Fruit fly (Drosophila melanogaster): ENCODE data around the gene gammaSnap2.

Gene gammaSnap2

DNA sequence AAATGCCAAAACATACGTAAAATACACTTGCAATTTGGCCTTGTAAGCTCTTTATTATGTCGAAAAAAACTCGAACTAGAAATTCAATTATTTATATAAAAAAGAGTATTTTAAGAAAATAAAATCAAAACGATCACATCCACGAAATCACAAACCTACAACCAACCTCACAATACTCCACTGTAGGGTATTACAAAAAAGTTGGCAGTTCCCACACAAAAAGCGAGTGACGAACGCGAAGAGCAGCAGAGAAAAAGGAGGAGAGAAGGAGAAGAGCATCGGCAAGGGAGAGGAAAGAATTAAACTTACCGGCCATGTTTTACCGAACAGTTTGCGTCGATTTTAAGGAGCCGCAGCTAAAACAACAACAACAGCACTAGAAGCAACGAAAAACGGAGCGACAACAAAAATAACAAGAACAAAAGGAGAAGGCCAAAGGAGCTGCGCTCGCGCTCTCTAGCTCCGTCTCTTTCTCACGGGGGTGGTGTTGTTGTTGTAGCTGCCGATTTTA lies 11.8 kb upstream of the gammaSnap2 start (continued):
- TF ChIP-seq slp2 (GFP tag; optimal IDR thresholded peaks at IDR 0.05) (no peak), maf-S (GFP tag; optimal IDR thresholded peaks at IDR 0.05) (no peak), D19A (tag; optimal IDR thresholded peaks at IDR 0.05) (peak; percentile 84), Drgx (GFP tag; IDR thresholded peaks at IDR 0.05) (peak; percentile 47), fd64A (GFP tag; optimal IDR thresholded peaks at IDR 0.05) (no peak), Hr51 (GFP tag; optimal IDR thresholded peaks at IDR 0.05) (peak in 1 of 2 experiments; percentile 29), sqz (GFP tag; optimal IDR thresholded peaks at IDR 0.05) (no peak), CG6689 (GFP tag; IDR thresholded peaks at IDR 0.05) (no peak), repo (GFP tag; optimal IDR thresholded peaks at IDR 0.05) (no peak), CG15011 (GFP tag; optimal IDR thresholded peaks at IDR 0.05) (no peak), pb (GFP tag; optimal IDR thresholded peaks at IDR 0.05) (no peak), pho (GFP tag; optimal IDR thresholded peaks at IDR 0.05) (no peak), grau (tag; optimal IDR thresholded peaks at IDR 0.05) (no peak), CG6854 (GFP tag; optimal IDR thresholded peaks at IDR 0.05) (no peak), Elba2 (GFP tag; optimal IDR thresholded peaks at IDR 0.05) (no peak), HLHmδ (GFP tag; optimal IDR thresholded peaks at IDR 0.05) (no peak), tx (GFP tag; optimal IDR thresholded peaks at IDR 0.05) (no peak), CG12236 (GFP tag; optimal IDR thresholded peaks at IDR 0.05) (no peak), bsh (GFP tag; optimal IDR thresholded peaks at IDR 0.05) (peak in 1 of 2 experiments; percentile 15), Vsx1 (GFP tag; optimal IDR thresholded peaks at IDR 0.05) (peak; percentile 31), CG9437 (GFP tag; optimal IDR thresholded peaks at IDR 0.05) (no peak), her (GFP tag; optimal IDR thresholded peaks at IDR 0.05) (no peak), dati (GFP tag; IDR thresholded peaks at IDR 0.05) (no peak), CG12071 (GFP tag; optimal IDR thresholded peaks at IDR 0.05) (no peak), CG4404 (GFP tag; IDR thresholded peaks at IDR 0.05) (no peak), Poxn (GFP tag; IDR thresholded peaks at IDR 0.05) (no peak)

DNA sequence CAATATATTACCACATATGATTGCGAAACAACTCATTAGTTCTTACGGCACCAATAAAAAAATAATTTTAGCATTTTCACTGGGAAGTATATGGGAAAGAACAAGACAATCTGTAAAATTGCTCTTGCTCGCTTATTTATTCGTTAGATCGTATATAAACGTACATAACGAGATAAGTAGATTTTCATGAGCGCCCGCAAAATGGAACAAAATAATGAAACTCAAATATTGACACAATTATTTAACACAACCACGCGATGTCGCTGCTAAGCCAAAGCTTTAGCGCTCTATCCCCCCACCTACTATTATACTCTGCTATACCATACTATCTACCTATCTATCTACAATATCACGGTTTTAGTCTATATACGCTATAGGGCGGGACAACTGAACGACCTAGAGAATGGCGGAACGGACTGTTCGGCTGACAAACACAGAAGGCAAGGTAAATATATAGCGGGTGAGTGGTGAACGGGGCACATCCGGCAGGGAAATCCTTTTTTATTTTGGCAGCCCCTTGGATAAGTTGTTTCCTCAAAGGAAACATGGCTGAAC lies 9.9 kb upstream of the gammaSnap2 start:
- TF ChIP-seq CG13775 (GFP tag; optimal IDR thresholded peaks at IDR 0.05): no peak
- TF ChIP-seq luna (GFP tag; optimal IDR thresholded peaks at IDR 0.05): no peak
- TF ChIP-seq tna (GFP tag; IDR thresholded peaks at IDR 0.05; ENCODE audit: partially characterized antibody): no peak
- TF ChIP-seq CG18599 (GFP tag; optimal IDR thresholded peaks at IDR 0.05): peak; percentile 40
- TF ChIP-seq esg (GFP tag; conservative IDR thresholded peaks at IDR 0.05): no peak
- peak; percentile 5 for TF ChIP-seq CG12071 (GFP tag; optimal IDR thresholded peaks at IDR 0.05)
- no peak for TF ChIP-seq gsb-n (tag; optimal IDR thresholded peaks at IDR 0.05)
- no peak for TF ChIP-seq CG17612 (GFP tag; IDR thresholded peaks at IDR 0.05)
- TF ChIP-seq ato (GFP tag; IDR thresholded peaks at IDR 0.05; ENCODE audit: partially characterized antibody): no peak
- no peak for TF ChIP-seq cas (GFP tag; IDR thresholded peaks at IDR 0.05)
- no peak for TF ChIP-seq CG16863 (GFP tag; optimal IDR thresholded peaks at IDR 0.05)
- TF ChIP-seq CG9437 (GFP tag; optimal IDR thresholded peaks at IDR 0.05): no peak
- TF ChIP-seq CG10543 (GFP tag; optimal IDR thresholded peaks at IDR 0.05): peak; percentile 25
- TF ChIP-seq pros (GFP tag; optimal IDR thresholded peaks at IDR 0.05): no peak
- no peak for TF ChIP-seq CG8281 (tag; optimal IDR thresholded peaks at IDR 0.05)
- peak; percentile 3 for TF ChIP-seq BtbVII (GFP tag; optimal IDR thresholded peaks at IDR 0.05)
- peak; percentile 47 for TF ChIP-seq mirr (GFP tag; optimal IDR thresholded peaks at IDR 0.05)
- no peak for TF ChIP-seq CTCF (GFP tag; optimal IDR thresholded peaks at IDR 0.05)
- TF ChIP-seq ERR (GFP tag; optimal IDR thresholded peaks at IDR 0.05): no peak
- TF ChIP-seq Nf-YA (GFP tag; IDR thresholded peaks at IDR 0.05): no peak
- TF ChIP-seq Fer2 (tag; optimal IDR thresholded peaks at IDR 0.05): no peak
- TF ChIP-seq CG6765 (GFP tag; optimal IDR thresholded peaks at IDR 0.05): peak; percentile 49
- peak; percentile 7 for TF ChIP-seq CG10274 (GFP tag; optimal IDR thresholded peaks at IDR 0.05)
- TF ChIP-seq CG31365 (tag; optimal IDR thresholded peaks at IDR 0.05): no peak
- peak; percentile 28 for TF ChIP-seq pfk (GFP tag; optimal IDR thresholded peaks at IDR 0.05)
- no peak for TF ChIP-seq ssp (GFP tag; IDR thresholded peaks at IDR 0.05)
- TF ChIP-seq CG5180 (GFP tag; optimal IDR thresholded peaks at IDR 0.05): no peak

Measured in whole organism, embryonic.